Fruit fly (Drosophila melanogaster): ENCODE data around the gene lds.
A peak's percentile ranks its signal among the peaks of the same experiment; 100 is the strongest.

lds gene

DNA sequence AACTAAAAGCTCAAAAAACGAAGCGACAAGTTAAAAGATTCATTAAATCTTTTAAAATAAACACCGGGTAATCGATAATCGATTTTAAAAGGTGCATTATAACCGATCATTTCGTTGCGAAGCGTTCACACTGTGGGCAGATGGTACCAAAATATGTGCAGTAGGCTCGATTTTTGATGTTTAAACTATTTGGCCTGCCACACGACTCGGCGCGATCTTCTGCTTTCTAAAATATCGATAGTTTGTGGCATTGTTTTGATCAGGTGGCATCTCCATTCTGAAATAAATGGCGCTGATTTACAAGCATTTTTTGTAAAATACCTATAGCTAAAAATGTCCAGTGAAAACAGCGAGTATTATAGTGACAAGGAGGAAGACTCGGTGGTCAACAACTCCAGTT, at the start of gene lds, which contains the start of gene CG10445:
TSS of gene lds (plus strand) at position 236 of the 400 bp plus-strand sequence.
TSS of gene CG10445 (minus strand) at position 104 of the 400 bp plus-strand sequence.
- TF ChIP-seq CG8478 (optimal IDR thresholded peaks at IDR 0.05): no peak
- peak; percentile 22 to 44 for TF ChIP-seq CTCF (optimal IDR thresholded peaks at IDR 0.05)

DNA sequence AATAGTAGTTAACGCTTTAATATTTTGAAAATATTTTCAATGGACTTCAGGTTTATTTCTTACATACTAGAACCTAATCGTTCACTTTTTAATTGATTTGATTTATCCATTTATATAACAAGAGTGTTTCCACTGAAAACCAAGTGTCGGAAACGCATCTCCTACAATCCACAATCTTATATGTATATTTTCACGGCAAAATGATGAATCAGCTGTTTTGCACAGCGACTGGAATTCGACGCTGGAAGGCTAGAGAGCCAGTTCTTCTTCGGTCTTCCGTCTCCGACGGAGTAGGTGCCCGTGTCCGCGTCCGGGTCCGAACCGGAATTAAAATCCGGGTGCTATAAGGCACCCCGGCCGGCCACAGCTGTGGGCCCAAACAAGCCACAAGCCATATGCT, 35.8 kb upstream of the lds start:
- TF ChIP-seq CTCF (optimal IDR thresholded peaks at IDR 0.05): no peak
- TF ChIP-seq CG8478 (optimal IDR thresholded peaks at IDR 0.05): no peak

DNA sequence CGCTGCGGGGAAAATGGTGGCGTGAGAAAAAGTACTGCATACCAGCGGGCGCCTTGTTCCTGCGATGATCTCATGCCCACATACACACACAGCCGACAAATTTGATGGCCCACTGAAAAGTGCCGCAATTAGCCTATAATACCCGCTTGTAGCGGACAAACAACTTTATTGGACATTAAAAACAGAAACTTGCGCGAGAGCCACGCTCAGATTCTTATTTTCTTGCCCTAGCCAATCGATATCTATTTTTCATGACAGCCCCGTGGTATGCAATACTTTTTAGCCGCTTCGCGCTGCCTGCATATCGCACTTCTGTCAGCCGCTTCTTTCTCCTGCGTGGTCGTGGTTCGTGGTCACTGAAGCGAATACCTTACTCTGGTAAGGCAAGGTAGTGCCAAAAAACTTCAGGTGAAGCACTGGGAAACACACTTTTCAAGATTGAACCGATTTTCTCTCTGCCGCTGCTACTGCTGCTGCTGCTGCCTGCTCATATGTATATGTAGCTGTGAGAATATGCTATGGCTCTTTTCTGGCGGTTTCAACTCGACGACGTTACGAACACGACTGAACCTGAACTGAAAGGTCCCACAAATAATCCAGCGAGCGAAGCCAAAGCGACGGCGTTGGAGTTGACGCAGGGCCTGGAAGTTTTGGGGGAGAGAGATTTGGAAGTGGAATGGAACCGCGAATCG, 33.9 kb upstream of the lds start, which contains the start of gene CG17816:
TSS of gene CG17816 (minus strand) at position 567 of the 692 bp plus-strand sequence.
- TF ChIP-seq CTCF (optimal IDR thresholded peaks at IDR 0.05): peak in 1 of 2 experiments; percentile 23
- TF ChIP-seq CG8478 (optimal IDR thresholded peaks at IDR 0.05): no peak

DNA sequence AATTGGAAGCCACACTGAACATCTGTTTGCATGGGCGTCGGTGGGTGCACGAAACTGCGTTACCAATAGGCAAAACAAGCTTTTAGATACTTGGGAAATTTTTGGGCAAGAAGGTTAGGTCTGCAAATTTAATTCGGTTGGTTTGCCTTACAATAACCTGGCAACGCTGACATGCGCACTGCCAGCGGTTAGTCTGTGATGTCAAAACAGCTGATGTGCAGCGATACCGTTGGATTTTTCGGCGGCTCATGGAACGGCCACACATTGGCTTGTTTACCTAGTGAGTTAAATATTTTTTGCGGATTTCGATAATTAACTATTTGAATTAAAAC, 33.4 kb upstream of the lds start, which contains the start of gene ArgRS-m:
TSS of gene ArgRS-m (plus strand) at position 187 of the 332 bp plus-strand sequence.
- TF ChIP-seq CG8478 (optimal IDR thresholded peaks at IDR 0.05): no peak
- TF ChIP-seq CTCF (optimal IDR thresholded peaks at IDR 0.05): peak in 1 of 2 experiments; percentile 8

DNA sequence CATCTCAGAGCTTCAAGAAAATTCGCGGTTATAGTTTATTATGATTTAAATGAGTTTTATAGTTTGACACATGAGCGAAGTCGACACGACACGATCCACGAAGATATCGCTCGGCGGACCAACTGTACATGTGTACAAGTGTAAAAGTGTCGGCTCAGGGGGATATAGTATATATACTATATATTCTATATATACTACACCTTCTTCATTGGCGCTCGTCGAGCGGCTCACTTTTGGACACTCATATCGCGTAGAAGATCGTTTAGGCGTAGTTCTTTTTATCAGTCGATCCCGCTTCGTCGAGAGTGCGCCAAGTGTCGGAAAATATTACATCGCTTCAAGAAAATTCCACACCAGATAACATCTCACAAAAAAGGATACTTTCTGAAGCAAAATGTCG, 29.2 kb upstream of the lds start, which contains the start of gene wtrw:
TSS of gene wtrw (plus strand) at position 301 of the 400 bp plus-strand sequence.
- TF ChIP-seq CTCF (optimal IDR thresholded peaks at IDR 0.05) (no peak), CG8478 (optimal IDR thresholded peaks at IDR 0.05) (no peak)

DNA sequence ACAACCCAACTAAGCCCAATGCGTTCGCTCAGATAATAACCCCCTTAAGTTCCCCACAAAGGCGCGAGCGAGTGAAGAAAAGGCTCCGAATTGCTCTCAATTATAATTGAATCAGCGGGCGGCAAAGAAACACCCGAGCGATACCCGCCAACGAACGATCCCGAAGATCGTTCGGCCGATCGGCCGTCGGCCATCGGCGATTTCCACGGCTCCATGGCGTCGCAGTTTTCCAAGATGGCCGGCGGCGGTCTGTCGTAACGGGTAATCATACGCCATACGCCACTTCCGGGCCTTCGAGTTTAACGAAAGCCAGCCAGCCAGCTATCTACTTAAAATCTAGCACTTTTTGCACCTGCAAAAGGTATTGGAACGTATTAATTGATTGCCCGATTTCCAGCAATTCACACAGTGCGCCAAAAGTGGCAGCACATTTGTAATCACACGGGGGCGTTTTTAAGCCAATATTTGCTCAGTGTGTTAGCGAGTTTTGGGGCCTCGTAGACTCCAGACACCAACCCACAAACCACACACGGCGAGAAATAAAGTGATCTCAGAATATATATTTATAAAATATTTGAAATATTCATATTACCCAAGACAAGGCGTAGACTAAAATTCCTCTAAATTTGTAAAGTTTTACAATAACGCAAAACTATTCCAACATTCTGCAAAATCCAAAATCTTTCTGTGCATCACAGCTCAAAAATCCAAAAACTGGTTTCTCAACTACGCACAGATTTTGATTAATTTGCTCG, 27.8 kb upstream of the lds start:
- TF ChIP-seq CTCF (optimal IDR thresholded peaks at IDR 0.05) (no peak), CG8478 (optimal IDR thresholded peaks at IDR 0.05) (no peak)

DNA sequence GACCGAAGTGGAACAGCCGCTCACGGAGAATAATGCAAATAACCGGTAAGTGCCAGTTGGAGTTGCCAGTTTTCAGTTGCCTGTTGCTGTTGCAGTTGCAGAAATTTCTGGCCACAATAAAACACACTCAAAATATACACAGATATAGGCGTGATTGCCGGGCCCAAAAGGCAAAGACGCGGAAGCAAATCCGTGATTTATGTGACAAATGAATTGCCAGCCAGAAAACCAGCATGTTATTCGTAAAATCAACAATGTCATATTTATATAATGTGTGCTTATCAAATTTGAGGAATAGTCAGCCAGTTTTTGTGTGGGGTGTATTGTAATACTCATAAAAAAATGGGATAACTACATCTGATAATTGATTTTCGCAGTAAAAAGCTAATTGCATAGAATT, 25.6 kb upstream of the lds start:
- TF ChIP-seq CTCF (optimal IDR thresholded peaks at IDR 0.05) (no peak), CG8478 (optimal IDR thresholded peaks at IDR 0.05) (no peak)

DNA sequence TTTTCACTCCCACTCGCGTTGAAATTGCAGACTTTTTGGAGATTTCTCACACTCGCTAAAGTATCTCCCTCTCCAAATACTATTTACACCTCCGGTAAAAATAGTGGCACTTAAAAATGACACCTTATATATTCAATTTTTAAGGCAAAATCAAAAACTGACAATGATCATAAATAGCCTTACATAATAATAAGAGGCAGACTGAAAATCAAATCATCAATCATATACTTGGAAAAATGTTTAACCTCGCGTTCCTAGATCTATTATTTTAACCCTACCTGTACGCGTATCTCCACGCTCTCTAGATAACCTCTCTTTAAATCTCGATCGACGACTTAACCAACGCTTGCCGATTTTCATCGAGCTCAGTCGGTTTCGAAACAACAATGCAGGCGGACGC, 24.8 kb upstream of the lds start:
- no peak for TF ChIP-seq CTCF (optimal IDR thresholded peaks at IDR 0.05)

DNA sequence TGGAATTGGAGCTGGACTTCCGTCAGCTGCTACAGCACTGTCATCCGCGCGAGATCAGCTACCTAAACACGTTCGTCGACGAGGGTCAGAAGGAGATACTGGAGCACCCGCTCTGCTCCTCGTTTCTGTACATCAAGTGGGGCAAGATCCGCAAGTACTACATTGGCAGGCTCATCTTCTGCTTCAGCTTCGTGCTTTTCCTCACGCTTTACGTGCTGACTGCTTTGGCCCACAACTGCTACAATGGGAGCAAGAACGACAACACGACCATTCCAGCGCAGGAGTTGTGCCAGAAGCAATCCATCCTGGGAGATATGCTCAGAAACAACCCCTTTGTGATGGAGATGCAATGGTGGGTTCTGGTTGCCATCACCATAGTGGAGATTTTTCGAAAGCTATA, 21.0 kb upstream of the lds start:
- TF ChIP-seq CTCF (optimal IDR thresholded peaks at IDR 0.05) (no peak), CG8478 (optimal IDR thresholded peaks at IDR 0.05) (no peak)

DNA sequence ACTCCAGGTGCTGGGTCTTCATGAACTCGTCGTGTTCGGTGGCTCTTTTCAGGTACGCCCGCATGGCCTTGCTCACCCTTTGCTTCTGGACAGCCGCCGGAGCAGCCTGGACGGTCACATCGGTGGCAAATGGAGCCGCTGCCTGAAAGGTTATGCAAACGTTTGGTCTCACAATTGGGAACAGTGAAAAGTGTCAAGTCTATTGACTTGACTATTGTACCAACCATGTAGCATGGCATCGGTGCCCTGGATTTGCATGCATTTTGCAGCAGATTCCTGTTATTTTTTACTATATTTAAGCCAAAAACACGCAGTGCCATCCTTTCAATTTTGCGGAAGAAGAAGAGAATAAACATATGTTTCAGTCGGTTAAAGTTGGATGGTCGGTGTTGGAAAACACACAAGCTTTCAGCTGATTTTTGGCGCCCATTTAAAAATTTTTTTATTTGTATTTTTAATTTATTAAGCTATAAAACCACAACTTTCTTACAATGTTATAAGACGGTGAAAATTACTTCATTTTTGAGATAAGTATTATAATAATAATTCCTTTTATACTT, 17.8 kb upstream of the lds start, which contains the start of gene mRpS9:
TSS of gene mRpS9 (minus strand) at position 355 of the 560 bp plus-strand sequence.
- TF ChIP-seq CTCF (optimal IDR thresholded peaks at IDR 0.05) (no peak), CG8478 (optimal IDR thresholded peaks at IDR 0.05) (no peak)

DNA sequence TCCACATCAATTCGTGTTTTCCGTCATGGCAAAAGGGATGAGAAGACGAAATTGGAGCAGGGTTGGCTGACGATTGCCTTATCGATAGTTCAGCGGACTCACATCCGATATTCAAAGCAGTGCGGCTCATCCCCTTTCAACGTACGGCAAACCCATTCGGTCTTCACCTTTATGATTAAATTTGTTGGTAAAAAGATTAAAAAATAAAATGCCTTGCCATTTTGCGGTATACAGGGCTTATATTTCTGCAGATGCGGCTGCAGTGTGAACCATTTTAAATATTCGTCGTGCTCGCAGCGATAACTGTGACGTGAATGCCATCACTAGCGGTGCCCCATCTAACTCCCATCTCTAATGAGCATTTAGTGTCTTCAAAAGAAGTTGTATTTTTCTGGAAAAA, 12.9 kb upstream of the lds start, which contains the start of the genes Taf7 and EMC1:
TSS of gene Taf7 (plus strand) at position 23 of the 400 bp plus-strand sequence.
TSS of gene EMC1 (minus strand) at position 53 of the 400 bp plus-strand sequence.
- TF ChIP-seq CG8478 (optimal IDR thresholded peaks at IDR 0.05): no peak
- TF ChIP-seq CTCF (optimal IDR thresholded peaks at IDR 0.05): peak; percentile 7 to 29

DNA sequence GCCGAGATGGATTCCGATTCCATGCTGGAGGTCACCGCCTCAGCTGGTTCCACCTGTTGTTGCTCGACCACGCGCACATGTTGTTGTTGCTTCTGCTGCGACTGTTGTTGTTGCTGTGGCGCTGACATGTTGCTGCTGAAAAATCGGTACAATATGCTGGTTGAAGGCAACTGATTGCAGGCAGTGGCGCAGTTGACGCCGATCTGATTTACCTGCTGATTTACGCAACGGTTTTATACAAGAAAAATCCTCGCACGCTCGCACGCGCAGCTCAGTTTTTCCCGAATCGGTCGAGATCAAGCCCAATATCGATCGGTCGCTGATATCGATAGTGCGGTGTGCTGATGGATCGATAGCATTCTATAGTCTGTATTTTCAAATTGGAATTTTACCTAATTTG, 8.7 kb upstream of the lds start, which contains the start of gene Prat:
TSS of gene Prat (minus strand) at position 298 of the 400 bp plus-strand sequence.
- TF ChIP-seq CG8478 (optimal IDR thresholded peaks at IDR 0.05) (no peak), CTCF (optimal IDR thresholded peaks at IDR 0.05) (no peak)

DNA sequence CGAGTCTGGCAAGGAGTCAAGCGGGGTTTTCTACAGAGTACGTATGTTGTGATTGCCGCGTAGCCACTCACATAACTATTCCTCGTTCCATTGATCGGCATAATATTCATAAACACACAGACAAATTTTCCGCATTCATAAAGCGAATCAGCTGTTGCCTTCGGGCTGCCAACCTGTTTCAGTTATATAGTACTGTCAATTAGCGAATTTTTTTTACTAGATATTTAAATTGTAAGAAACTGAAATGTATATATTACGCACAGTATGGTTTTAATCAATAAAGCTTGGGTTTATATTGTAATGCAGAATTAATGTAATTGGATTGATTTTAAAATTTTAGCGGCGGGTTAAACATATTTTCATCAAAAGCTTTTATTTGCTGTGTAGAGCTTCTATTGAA, 7.1 kb upstream of the lds start, which contains the start of gene Rfk:
TSS of gene Rfk (minus strand) at position 152 of the 400 bp plus-strand sequence.
- TF ChIP-seq CG8478 (optimal IDR thresholded peaks at IDR 0.05) (no peak), CTCF (optimal IDR thresholded peaks at IDR 0.05) (no peak)

DNA sequence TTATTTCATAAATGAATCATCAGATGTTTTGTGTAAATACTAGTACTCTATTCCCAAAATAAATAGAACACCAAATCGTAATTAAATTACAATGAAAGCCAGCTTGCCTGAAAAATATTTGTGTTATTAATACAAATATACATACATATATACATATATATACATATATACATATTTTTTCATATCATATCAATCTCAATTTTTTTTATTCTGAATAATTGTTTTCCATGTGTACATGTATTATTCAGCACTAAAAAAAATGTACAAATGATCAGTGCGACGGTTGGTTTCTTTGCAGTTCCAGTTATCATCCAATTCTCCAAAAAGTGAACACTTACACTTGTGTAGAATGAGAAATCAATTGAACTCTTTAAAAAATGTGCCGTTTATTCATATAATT, 6.7 kb upstream of the lds start, which contains the start of gene kipf:
TSS of gene kipf (plus strand) at position 301 of the 400 bp plus-strand sequence.
- no peak for TF ChIP-seq CTCF (optimal IDR thresholded peaks at IDR 0.05)
- TF ChIP-seq CG8478 (optimal IDR thresholded peaks at IDR 0.05): no peak

DNA sequence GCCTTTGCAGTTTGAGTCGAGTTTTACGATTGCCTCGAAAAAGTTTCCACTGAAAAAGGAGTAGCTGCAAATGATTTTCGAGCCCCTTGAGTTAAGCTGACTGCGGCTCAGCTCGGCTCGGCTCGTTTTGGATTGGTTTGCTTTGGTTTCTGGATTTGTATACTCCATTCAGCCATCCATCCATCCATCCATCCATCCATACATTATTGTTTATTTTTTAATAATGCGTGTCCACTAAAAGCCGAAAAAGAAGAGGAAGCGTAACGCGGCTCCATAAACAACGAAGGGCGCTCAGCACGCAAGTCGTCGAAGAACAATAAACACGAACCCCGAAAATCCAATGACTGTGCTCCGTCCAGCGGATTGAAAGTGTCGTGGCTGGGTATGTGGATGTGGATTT, 6.1 kb downstream of the lds start:
- no peak for TF ChIP-seq CTCF (optimal IDR thresholded peaks at IDR 0.05)
- no peak for TF ChIP-seq CG8478 (optimal IDR thresholded peaks at IDR 0.05)
